Worm (Caenorhabditis elegans) whole organism, young adult: ENCODE data around the gene fbxa-74.

Experiments used
- bed-2 ChIP-seq: fragments of 200-800 bp; sonication (Bioruptor generic); IDR thresholded peaks from 2 replicates; pipeline ENCODE4 v1.3.6; 2022; ENCODE audit warnings: missing genetic modification reagents, missing genetic modification characterization, missing compliant biosample characterization
- egrh-3 ChIP-seq: fragments of 200-800 bp; sonication (Bioruptor generic); IDR thresholded peaks from 2 replicates; pipeline ENCODE4 v1.3.6; 2022; ENCODE audit warnings: missing genetic modification reagents, missing genetic modification characterization, missing compliant biosample characterization
- ets-4 ChIP-seq: fragments of 200-800 bp; sonication (Bioruptor generic); optimal IDR thresholded peaks from 2 replicates; lab custom pipeline; 2018; ENCODE audit warnings: mild to moderate bottlenecking, missing genetic modification characterization, missing compliant biosample characterization
- repo-1 ChIP-seq: sonication (generic microtip); optimal IDR thresholded peaks from 2 replicates; lab custom pipeline; 2017; ENCODE audit warnings: mild to moderate bottlenecking, missing genetic modification characterization, missing compliant biosample characterization
- snpc-4 ChIP-seq, 5 experiments: fragments of 150-350 bp in 1 of 5; sonication (generic microtip) in 4 of 5; optimal IDR thresholded peaks; 2 replicates each; lab custom pipeline; 2014 to 2018; ENCODE audit warnings: missing genetic modification characterization in 5 of 5, missing biosample characterization in 3 of 5, antibody characterized with exemption in 2 of 5, mild to moderate bottlenecking in 2 of 5, missing compliant biosample characterization in 2 of 5, missing genotype in 2 of 5, moderate library complexity in 2 of 5, missing genetic modification reagents in 1 of 5
- unc-62 ChIP-seq: fragments of 150-350 bp; optimal IDR thresholded peaks from 2 replicates; lab custom pipeline; 2014; ENCODE audit warnings: missing biosample characterization, missing genetic modification reagents, missing genetic modification characterization

ce11 chrIII:1678671-1679070 is 20.1 kb downstream of the fbxa-74 start:
- no peak for TF ChIP-seq egrh-3
- TF ChIP-seq snpc-4 (GFP tag; optimal IDR thresholded peaks at IDR 0.05; lab: Kevin White, UChicago), result no peak
- no peak for TF ChIP-seq snpc-4 (tag; optimal IDR thresholded peaks at IDR 0.05; lab: Kevin White, UChicago)
- TF ChIP-seq bed-2 (GFP tag; lab: Robert Waterston, UW), result no peak
- no peak for TF ChIP-seq ets-4 (GFP tag; lab: Kevin White, UChicago)
- TF ChIP-seq repo-1 (tag; lab: Kevin White, UChicago), result no peak
- TF ChIP-seq unc-62, result no peak
